Worm (Caenorhabditis elegans) whole organism, midembryonic: ENCODE results near the gene srh-211.

Source experiments
- T22C8.4 ChIP-seq: fragments of 200-800 bp; sonication (Bioruptor generic); IDR thresholded peaks from 2 replicates; pipeline ENCODE4 v1.3.6; 2022; ENCODE audit warnings: missing genetic modification characterization, missing compliant biosample characterization
- klf-2 ChIP-seq: fragments of 200-800 bp; sonication (Bioruptor generic); conservative IDR thresholded peaks from 2 replicates; pipeline ENCODE4 v1.3.6; 2022; ENCODE audit warnings: missing genetic modification reagents, missing genetic modification characterization, missing compliant biosample characterization
- ref-1 ChIP-seq: fragments of 200-800 bp; sonication (Bioruptor generic); conservative IDR thresholded peaks from 2 replicates; pipeline ENCODE4 v1.3.6; 2022; ENCODE audit warnings: missing genetic modification reagents, missing genetic modification characterization, missing compliant biosample characterization
- tab-1 ChIP-seq: fragments of 200-800 bp; sonication (Bioruptor generic); IDR thresholded peaks from 2 replicates; pipeline ENCODE4 v1.3.6; 2022; ENCODE audit warnings: missing genetic modification characterization, missing compliant biosample characterization
- ztf-23 ChIP-seq: fragments of 200-800 bp; sonication (Bioruptor generic); IDR thresholded peaks from 2 replicates; pipeline ENCODE4 v1.3.6; 2022; ENCODE audit warnings: missing genetic modification reagents, missing genetic modification characterization, missing compliant biosample characterization
- ztf-29 ChIP-seq: fragments of 200-800 bp; sonication (Bioruptor generic); IDR thresholded peaks from 2 replicates; pipeline ENCODE4 v1.3.6; 2022; ENCODE audit warnings: missing genetic modification reagents, missing genetic modification characterization, missing compliant biosample characterization

ce11 chrV:4038557-4038956, 42.6 kb downstream of the srh-211 start:
- TF ChIP-seq tab-1 (no peak), ref-1 (GFP tag; lab: Robert Waterston, UW) (no peak), ztf-23 (no peak), T22C8.4 (no peak), ztf-29 (GFP tag; lab: Robert Waterston, UW) (no peak), klf-2 (no peak)
